Fruit fly (Drosophila melanogaster): ENCODE data around the gene Pep.

dm6 chr3L:17633142-17633541 is 11.7 kb downstream of the Pep start, which contains the start of gene CG7497:
- no peak for TF ChIP-seq tai (GFP tag; optimal IDR thresholded peaks at IDR 0.05)
- no peak for TF ChIP-seq OdsH (GFP tag; optimal IDR thresholded peaks at IDR 0.05)
- no peak for TF ChIP-seq dmrt93B (GFP tag; optimal IDR thresholded peaks at IDR 0.05)
- no peak for TF ChIP-seq Hr78 (GFP tag; optimal IDR thresholded peaks at IDR 0.05)
- TF ChIP-seq pan (optimal IDR thresholded peaks at IDR 0.05), result no peak
- no peak for TF ChIP-seq lola (GFP tag; optimal IDR thresholded peaks at IDR 0.05)
- TF ChIP-seq usp (GFP tag; optimal IDR thresholded peaks at IDR 0.05), result no peak
- no peak for TF ChIP-seq Dfd (GFP tag; optimal IDR thresholded peaks at IDR 0.05)
